Worm (Caenorhabditis elegans): ENCODE results near the gene W08F4.1.
"Not testable (repeated sequence)": the region's sequence is repeated elsewhere in the genome, so short reads cannot be mapped to it uniquely, and the experiment has no call there.

The W08F4.1 gene

ce11 chrII:593221-593620 is at the start of gene W08F4.1:
Gene W08F4.1 (plus strand): TSS chrII:593521.
- TF ChIP-seq ztf-23 (GFP tag; IDR thresholded peaks at IDR 0.05); ref-1 (GFP tag; conservative IDR thresholded peaks at IDR 0.05); klf-2 (GFP tag; conservative IDR thresholded peaks at IDR 0.05): not testable (repeated sequence)

DNA sequence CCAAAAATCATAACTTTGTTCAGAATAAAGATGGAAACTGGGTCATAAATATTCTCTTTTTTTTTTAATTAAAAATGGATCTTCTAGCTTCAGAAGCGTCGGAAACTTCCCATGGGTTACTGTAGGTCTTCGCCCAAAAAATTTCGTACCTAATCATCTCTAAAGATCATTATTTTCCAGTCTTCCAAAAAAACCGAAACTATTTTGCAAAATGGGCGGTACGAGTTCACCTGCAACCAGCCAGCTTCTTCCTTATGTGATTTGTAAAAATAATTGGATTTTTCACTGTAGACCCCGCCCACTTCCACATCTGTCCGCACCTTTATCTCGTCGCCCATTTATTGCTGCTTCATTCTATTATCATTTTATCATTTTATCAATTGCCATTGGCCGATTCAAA is 46.9 kb upstream of the W08F4.1 start, which contains the start of gene mlt-10:
mlt-10 (plus strand) TSS at position 301 of the 400 bp plus-strand sequence.
- TF ChIP-seq ref-1 (GFP tag; conservative IDR thresholded peaks at IDR 0.05) (no peak), ztf-23 (GFP tag; IDR thresholded peaks at IDR 0.05) (no peak), cog-1 (tag; optimal IDR thresholded peaks at IDR 0.05) (no peak), flt-1 (GFP tag; IDR thresholded peaks at IDR 0.05) (no peak), T22C8.4 (GFP tag; IDR thresholded peaks at IDR 0.05) (no peak), med-1 (GFP tag; optimal IDR thresholded peaks at IDR 0.05; ENCODE audit: insufficient read depth) (no peak)

- no peak for TF ChIP-seq ztf-29 (GFP tag; IDR thresholded peaks at IDR 0.05)
- TF ChIP-seq med-1 (GFP tag; optimal IDR thresholded peaks at IDR 0.05; ENCODE audit: insufficient read depth), result no peak
- TF ChIP-seq ztf-23 (GFP tag; IDR thresholded peaks at IDR 0.05), result no peak
- no peak for TF ChIP-seq ref-1 (GFP tag; conservative IDR thresholded peaks at IDR 0.05)
- TF ChIP-seq tab-1 (GFP tag; IDR thresholded peaks at IDR 0.05), result no peak
- no peak for TF ChIP-seq T22C8.4 (GFP tag; IDR thresholded peaks at IDR 0.05)
- no peak for TF ChIP-seq flt-1 (GFP tag; IDR thresholded peaks at IDR 0.05)
- TF ChIP-seq cog-1 (tag; optimal IDR thresholded peaks at IDR 0.05), result no peak
- TF ChIP-seq klf-2 (GFP tag; conservative IDR thresholded peaks at IDR 0.05), result no peak
Observed at ce11 chrII:549501-549900, 43.8 kb upstream of the W08F4.1 start.

ce11 chrII:551245-551904 is 41.9 kb upstream of the W08F4.1 start, which contains the start of gene lips-7:
Gene lips-7 (plus strand): TSS chrII:551854.
- TF ChIP-seq cog-1 (tag; optimal IDR thresholded peaks at IDR 0.05) (no peak), klf-2 (GFP tag; conservative IDR thresholded peaks at IDR 0.05) (no peak), ref-1 (GFP tag; conservative IDR thresholded peaks at IDR 0.05) (no peak), med-1 (GFP tag; optimal IDR thresholded peaks at IDR 0.05; ENCODE audit: insufficient read depth) (no peak), ztf-23 (GFP tag; IDR thresholded peaks at IDR 0.05) (no peak), T22C8.4 (GFP tag; IDR thresholded peaks at IDR 0.05) (no peak), ztf-29 (GFP tag; IDR thresholded peaks at IDR 0.05) (no peak), flt-1 (GFP tag; IDR thresholded peaks at IDR 0.05) (no peak)

DNA sequence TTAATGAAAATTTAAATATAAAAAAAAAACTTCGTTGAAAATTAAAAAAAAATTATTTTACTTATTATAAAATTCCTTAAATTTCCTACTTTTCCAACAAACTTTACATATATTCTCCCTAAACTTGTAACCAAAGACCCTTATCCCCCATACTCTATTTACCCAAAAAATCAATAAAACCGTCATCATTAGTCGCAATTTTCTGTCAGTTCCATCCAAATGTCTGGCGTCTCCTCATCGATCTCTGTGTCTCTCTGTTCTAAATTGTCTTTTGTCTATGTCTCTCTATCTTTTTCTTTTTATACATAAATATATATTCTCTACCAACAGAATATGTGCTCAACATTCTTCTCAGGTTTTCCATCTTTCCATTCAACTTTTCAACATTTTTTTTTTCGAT is 38.0 kb upstream of the W08F4.1 start:
- TF ChIP-seq T22C8.4 (GFP tag; IDR thresholded peaks at IDR 0.05), result peak; percentile 52
- no peak for TF ChIP-seq klf-2 (GFP tag; conservative IDR thresholded peaks at IDR 0.05)
- no peak for TF ChIP-seq cog-1 (tag; optimal IDR thresholded peaks at IDR 0.05)
- no peak for TF ChIP-seq ztf-29 (GFP tag; IDR thresholded peaks at IDR 0.05)
- TF ChIP-seq flt-1 (GFP tag; IDR thresholded peaks at IDR 0.05), result no peak

ce11 chrII:556185-556584 is 37.1 kb upstream of the W08F4.1 start, which contains the start of the genes C09E8.1 and C09E8.6:
Gene C09E8.1 (plus strand): TSS chrII:556485.
Gene C09E8.6 (plus strand): TSS chrII:556497.
- TF ChIP-seq klf-2 (GFP tag; conservative IDR thresholded peaks at IDR 0.05) (no peak), ztf-29 (GFP tag; IDR thresholded peaks at IDR 0.05) (no peak), T22C8.4 (GFP tag; IDR thresholded peaks at IDR 0.05) (no peak), med-1 (GFP tag; optimal IDR thresholded peaks at IDR 0.05; ENCODE audit: insufficient read depth) (no peak), ref-1 (GFP tag; conservative IDR thresholded peaks at IDR 0.05) (no peak), flt-1 (GFP tag; IDR thresholded peaks at IDR 0.05) (no peak), cog-1 (tag; optimal IDR thresholded peaks at IDR 0.05) (no peak), tab-1 (GFP tag; IDR thresholded peaks at IDR 0.05) (no peak), ztf-23 (GFP tag; IDR thresholded peaks at IDR 0.05) (no peak)

ce11 chrII:568776-569175 is 24.5 kb upstream of the W08F4.1 start, which contains the start of gene W08F4.5:
Gene W08F4.5 (minus strand): TSS chrII:568876.
- TF ChIP-seq cog-1 (tag; optimal IDR thresholded peaks at IDR 0.05) (no peak), med-1 (GFP tag; optimal IDR thresholded peaks at IDR 0.05; ENCODE audit: insufficient read depth) (no peak), T22C8.4 (GFP tag; IDR thresholded peaks at IDR 0.05) (no peak), ztf-23 (GFP tag; IDR thresholded peaks at IDR 0.05) (no peak), tab-1 (GFP tag; IDR thresholded peaks at IDR 0.05) (no peak), ztf-29 (GFP tag; IDR thresholded peaks at IDR 0.05) (no peak)

- TF ChIP-seq T22C8.4 (GFP tag; IDR thresholded peaks at IDR 0.05), result no peak
- TF ChIP-seq flt-1 (GFP tag; IDR thresholded peaks at IDR 0.05), result no peak
- TF ChIP-seq ref-1 (GFP tag; conservative IDR thresholded peaks at IDR 0.05), result no peak
- no peak for TF ChIP-seq ztf-29 (GFP tag; IDR thresholded peaks at IDR 0.05)
- TF ChIP-seq tab-1 (GFP tag; IDR thresholded peaks at IDR 0.05), result no peak
- no peak for TF ChIP-seq cog-1 (tag; optimal IDR thresholded peaks at IDR 0.05)
- no peak for TF ChIP-seq med-1 (GFP tag; optimal IDR thresholded peaks at IDR 0.05; ENCODE audit: insufficient read depth)
- no peak for TF ChIP-seq ztf-23 (GFP tag; IDR thresholded peaks at IDR 0.05)
- TF ChIP-seq klf-2 (GFP tag; conservative IDR thresholded peaks at IDR 0.05), result no peak
Observed at ce11 chrII:572010-572409, 21.3 kb upstream of the W08F4.1 start, which contains the start of gene mlt-8. Gene mlt-8 (minus strand): TSS chrII:572110.

DNA sequence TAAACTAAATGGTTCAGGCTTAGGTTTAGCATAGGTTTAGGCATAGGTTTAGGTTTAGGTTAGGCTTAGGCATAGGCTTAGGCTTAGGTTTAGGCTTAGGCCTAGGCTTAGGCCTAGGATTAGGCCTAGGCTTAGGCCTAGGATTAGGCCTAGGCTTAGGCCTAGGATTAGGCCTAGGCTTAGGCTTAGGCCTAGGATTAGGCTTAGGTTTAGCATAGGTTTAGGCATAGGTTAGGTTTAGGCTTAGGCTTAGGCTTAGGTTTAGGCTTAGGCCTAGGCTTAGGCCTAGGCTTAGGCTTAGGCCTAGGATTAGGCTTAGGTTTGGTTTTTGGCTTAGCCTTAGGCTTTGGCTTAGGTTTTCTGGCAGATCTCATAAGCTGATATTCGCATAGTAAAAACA is 19.7 kb upstream of the W08F4.1 start:
- TF ChIP-seq ztf-29 (GFP tag; IDR thresholded peaks at IDR 0.05), result peak; percentile 32; the same call in 1 of the 2 replicates

ce11 chrII:574064-574463 is 19.3 kb upstream of the W08F4.1 start:
- TF ChIP-seq ref-1 (GFP tag; conservative IDR thresholded peaks at IDR 0.05), result no peak
- no peak for TF ChIP-seq ztf-29 (GFP tag; IDR thresholded peaks at IDR 0.05)
- TF ChIP-seq ztf-23 (GFP tag; IDR thresholded peaks at IDR 0.05), result no peak
- no peak for TF ChIP-seq T22C8.4 (GFP tag; IDR thresholded peaks at IDR 0.05)
- TF ChIP-seq flt-1 (GFP tag; IDR thresholded peaks at IDR 0.05), result no peak
- TF ChIP-seq cog-1 (tag; optimal IDR thresholded peaks at IDR 0.05), result no peak
- no peak for TF ChIP-seq tab-1 (GFP tag; IDR thresholded peaks at IDR 0.05)
- no peak for TF ChIP-seq klf-2 (GFP tag; conservative IDR thresholded peaks at IDR 0.05)
- no peak for TF ChIP-seq med-1 (GFP tag; optimal IDR thresholded peaks at IDR 0.05; ENCODE audit: insufficient read depth)

Measured in whole organism, midembryonic.